Worm (Caenorhabditis elegans) whole organism, L3 larva: ENCODE measurements around the gene F10C2.5.

Experiments
- R02D3.7 ChIP-seq: fragments of 150-350 bp; optimal IDR thresholded peaks from 2 replicates; lab custom pipeline; 2014; ENCODE audit warnings: missing biosample characterization, missing genetic modification characterization
- ceh-82 ChIP-seq: fragments of 150-350 bp; optimal IDR thresholded peaks from 2 replicates; lab custom pipeline; 2014; ENCODE audit warnings: missing biosample characterization, missing genetic modification characterization
- egl-27 ChIP-seq: sonication (generic microtip); optimal IDR thresholded peaks from 4 replicates; lab custom pipeline; 2017; ENCODE audit warnings: missing biosample characterization, missing genetic modification reagents, missing genetic modification characterization
- elt-3 ChIP-seq, 3 experiments: fragments of 150-350 bp in 1 of 3; sonication (generic microtip) in 2 of 3; optimal IDR thresholded peaks; 2 replicates in 2 of 3; 4 replicates in 1 of 3; lab custom pipeline; 2014 to 2017; ENCODE audit warnings: missing biosample characterization in 3 of 3, missing genetic modification characterization in 3 of 3
- lin-39 ChIP-seq: fragments of 150-350 bp; optimal IDR thresholded peaks from 2 replicates; lab custom pipeline; 2018; ENCODE audit warnings: missing biosample characterization, missing genetic modification reagents, missing genetic modification characterization
- lsy-12 ChIP-seq: sonication (generic microtip); optimal IDR thresholded peaks from 2 replicates; lab custom pipeline; 2016; ENCODE audit warnings: mild to moderate bottlenecking, missing genetic modification characterization, missing compliant biosample characterization
- nhr-12 ChIP-seq: fragments of 150-350 bp; optimal IDR thresholded peaks from 2 replicates; lab custom pipeline; 2014; ENCODE audit warnings: missing biosample characterization, missing genetic modification characterization
- nhr-67 ChIP-seq: fragments of 150-350 bp; optimal IDR thresholded peaks from 2 replicates; lab custom pipeline; 2014; ENCODE audit warnings: missing biosample characterization, missing genetic modification characterization
- nhr-76 ChIP-seq: fragments of 150-350 bp; sonication (generic microtip); optimal IDR thresholded peaks from 5 replicates; lab custom pipeline; 2014; ENCODE audit warnings: missing biosample characterization, missing genetic modification characterization
- nhr-77 ChIP-seq: fragments of 150-350 bp; optimal IDR thresholded peaks from 2 replicates; lab custom pipeline; 2014; ENCODE audit warnings: missing biosample characterization, missing genetic modification characterization
- unc-39 ChIP-seq: sonication (generic microtip); optimal IDR thresholded peaks from 4 replicates; lab custom pipeline; 2017; ENCODE audit warnings: missing biosample characterization, missing genetic modification characterization
- unc-62 ChIP-seq: fragments of 150-350 bp; sonication (generic microtip); optimal IDR thresholded peaks from 4 replicates; lab custom pipeline; 2014; ENCODE audit warnings: missing biosample characterization, missing genetic modification reagents, missing genetic modification characterization
- ztf-11 ChIP-seq: fragments of 150-350 bp; optimal IDR thresholded peaks from 2 replicates; lab custom pipeline; 2014; ENCODE audit warnings: missing biosample characterization, missing genetic modification characterization

- TF ChIP-seq nhr-77 (tag; lab: Kevin White, UChicago) (no peak), unc-39 (no peak), ztf-11 (tag; lab: Kevin White, UChicago) (no peak), nhr-12 (tag; lab: Kevin White, UChicago) (no peak), nhr-67 (tag; lab: Kevin White, UChicago) (no peak), elt-3 (tag; optimal IDR thresholded peaks at IDR 0.05; lab: Kevin White, UChicago) (no peak), ceh-82 (tag; lab: Kevin White, UChicago) (no peak), unc-62 (GFP tag; lab: Kevin White, UChicago) (no peak), R02D3.7 (tag; lab: Kevin White, UChicago) (no peak), egl-27 (tag; lab: Kevin White, UChicago) (no peak), lsy-12 (no peak), nhr-76 (tag; lab: Kevin White, UChicago) (no peak), lin-39 (peak; percentile 31)
Measured at ce11 chrV:12065369-12065768, 20.1 kb downstream of the F10C2.5 start, which contains the start of gene pqn-53.
